Worm (Caenorhabditis elegans) whole organism, L4/young adult: ENCODE measurements around the gene str-148.

Experiments used
- W03F9.2 ChIP-seq: fragments of 150-350 bp; optimal IDR thresholded peaks from 2 replicates; lab custom pipeline; 2014; ENCODE audit warnings: missing biosample characterization, missing genetic modification characterization
- dao-5 ChIP-seq: sonication (generic microtip); optimal IDR thresholded peaks from 2 replicates; lab custom pipeline; 2016; ENCODE audit warnings: missing genotype, missing genetic modification characterization, moderate library complexity, missing compliant biosample characterization
- him-1 ChIP-seq: sonication (generic microtip); optimal IDR thresholded peaks from 2 replicates; lab custom pipeline; 2016; ENCODE audit warnings: missing genotype, missing genetic modification reagents, missing genetic modification characterization, missing compliant biosample characterization

- TF ChIP-seq him-1 (tag; lab: Kevin White, UChicago) (no peak), W03F9.2 (tag; lab: Kevin White, UChicago) (no peak), dao-5 (tag; lab: Kevin White, UChicago) (no peak)
These were observed 21.1 kb downstream of the str-148 start, which contains the start of gene K02E7.10 for ce11 chrII:1066907-1067306.
